Worm (Caenorhabditis elegans): ENCODE data around the gene fat-1.

The fat-1 gene

DNA sequence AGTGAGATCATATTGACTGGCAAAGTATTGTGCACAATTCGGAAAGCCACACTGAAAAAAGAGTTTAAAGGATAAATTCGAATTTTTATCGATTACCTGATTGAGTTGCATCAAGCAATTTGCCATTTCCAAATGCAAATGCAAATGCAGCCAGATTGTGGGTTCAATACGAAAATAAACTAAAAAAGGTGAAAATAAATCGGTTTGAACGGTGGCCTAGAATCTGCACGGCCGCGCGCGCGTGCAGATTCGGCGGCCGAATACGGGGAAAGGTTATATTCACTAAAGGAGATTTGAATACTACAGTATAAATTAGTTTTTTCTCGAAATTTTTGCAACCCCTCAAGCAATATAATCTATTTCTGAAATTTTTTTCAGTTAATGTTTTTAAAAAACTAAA lies 26.1 kb upstream of the fat-1 start, which contains the start of gene Y67H2A.10:
TSS of gene Y67H2A.10 (minus strand) at position 184 of the 400 bp plus-strand sequence.
- no peak for TF ChIP-seq gmeb-1 (tag; optimal IDR thresholded peaks at IDR 0.05)
- no peak for TF ChIP-seq sem-4 (tag; optimal IDR thresholded peaks at IDR 0.05)
- peak; percentile 18 for TF ChIP-seq unc-55 (GFP tag; optimal IDR thresholded peaks at IDR 0.05)
- no peak for TF ChIP-seq zag-1 (tag; optimal IDR thresholded peaks at IDR 0.05)
- peak; percentile 49 for TF ChIP-seq C34F6.9 (tag; optimal IDR thresholded peaks at IDR 0.05)
- TF ChIP-seq mab-5 (tag; optimal IDR thresholded peaks at IDR 0.05): no peak
- TF ChIP-seq nhr-129 (tag; optimal IDR thresholded peaks at IDR 0.05): peak; percentile 13
- TF ChIP-seq nhr-237 (tag; optimal IDR thresholded peaks at IDR 0.05): no peak

DNA sequence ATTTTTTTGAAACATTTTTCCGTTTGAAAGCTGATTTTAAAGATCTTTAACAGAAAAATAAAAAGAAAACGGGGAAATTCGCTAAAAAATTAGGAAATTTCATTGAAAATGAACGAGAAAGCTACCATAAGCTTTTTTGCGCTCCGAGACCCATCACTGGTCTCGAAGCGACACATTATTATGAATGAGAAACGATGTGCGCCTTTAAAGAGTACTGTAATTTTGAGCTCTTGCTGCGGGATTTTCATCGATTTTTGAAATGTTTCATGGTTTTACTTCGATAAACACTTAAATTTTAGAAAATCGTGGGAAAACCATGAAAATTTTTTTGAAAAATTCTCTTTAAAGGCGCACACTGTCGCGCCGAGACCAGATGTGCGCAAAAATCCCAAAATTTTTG lies 25.2 kb upstream of the fat-1 start:
- TF ChIP-seq R02D3.7 (tag; optimal IDR thresholded peaks at IDR 0.05) (no peak), crh-2 (tag; optimal IDR thresholded peaks at IDR 0.05) (no peak), aly-2 (tag; optimal IDR thresholded peaks at IDR 0.05) (no peak), nhr-6 (tag; optimal IDR thresholded peaks at IDR 0.05) (no peak), nhr-21 (tag; optimal IDR thresholded peaks at IDR 0.05) (no peak), nhr-77 (tag; optimal IDR thresholded peaks at IDR 0.05) (no peak), mab-5 (tag; optimal IDR thresholded peaks at IDR 0.05) (no peak), mbf-1 (tag; optimal IDR thresholded peaks at IDR 0.05) (no peak), unc-55 (GFP tag; optimal IDR thresholded peaks at IDR 0.05) (no peak), skn-1 (tag; optimal IDR thresholded peaks at IDR 0.05) (no peak), lin-13 (GFP tag; optimal IDR thresholded peaks at IDR 0.05) (no peak), nhr-237 (tag; optimal IDR thresholded peaks at IDR 0.05) (no peak), unc-62 (GFP tag; optimal IDR thresholded peaks at IDR 0.05) (no peak), alr-1 (tag; optimal IDR thresholded peaks at IDR 0.05) (no peak), zag-1 (tag; optimal IDR thresholded peaks at IDR 0.05) (no peak), nhr-11 (tag; optimal IDR thresholded peaks at IDR 0.05) (no peak), sem-4 (tag; optimal IDR thresholded peaks at IDR 0.05) (no peak), F13H6.1 (tag; optimal IDR thresholded peaks at IDR 0.05) (no peak), ZK546.5 (tag; optimal IDR thresholded peaks at IDR 0.05) (no peak), gmeb-1 (tag; optimal IDR thresholded peaks at IDR 0.05) (no peak)

DNA sequence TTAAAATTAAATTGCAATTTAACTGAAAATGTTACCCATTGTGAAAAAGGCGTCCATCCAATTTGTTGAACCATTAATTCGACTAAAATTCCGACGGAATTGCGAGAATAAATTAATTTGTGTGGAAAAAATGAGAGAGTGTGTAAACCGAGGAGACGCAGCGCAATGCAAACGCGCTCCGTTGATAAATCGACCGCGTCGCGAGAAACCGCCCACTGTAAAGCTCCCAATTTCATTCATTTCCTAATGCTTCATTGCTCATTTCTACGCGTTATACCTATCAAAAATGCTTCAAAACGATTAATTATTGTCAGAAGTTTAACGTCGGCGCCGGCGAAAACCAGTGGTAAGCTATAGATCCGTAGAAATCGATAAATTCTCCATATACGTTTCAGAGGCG lies 17.7 kb upstream of the fat-1 start, which contains the start of the genes Y67H2A.2 and micu-1:
TSS of gene Y67H2A.2 (minus strand) at position 74 of the 400 bp plus-strand sequence.
TSS of gene micu-1 (plus strand) at position 181 of the 400 bp plus-strand sequence.
- TF ChIP-seq unc-55 (GFP tag; optimal IDR thresholded peaks at IDR 0.05): peak; percentile 90
- TF ChIP-seq zag-1 (tag; optimal IDR thresholded peaks at IDR 0.05): no peak
- TF ChIP-seq nhr-23 (tag; optimal IDR thresholded peaks at IDR 0.05): no peak
- no peak for TF ChIP-seq sem-4 (tag; optimal IDR thresholded peaks at IDR 0.05)
- no peak for TF ChIP-seq elt-1 (tag; optimal IDR thresholded peaks at IDR 0.05)
- no peak for TF ChIP-seq dmd-4 (tag; optimal IDR thresholded peaks at IDR 0.05)
- no peak for TF ChIP-seq nhr-237 (tag; optimal IDR thresholded peaks at IDR 0.05)
- TF ChIP-seq alr-1 (tag; optimal IDR thresholded peaks at IDR 0.05): no peak
- TF ChIP-seq F13H6.1 (tag; optimal IDR thresholded peaks at IDR 0.05): peak; percentile 39
- no peak for TF ChIP-seq mdl-1 (tag; optimal IDR thresholded peaks at IDR 0.05)
- peak; percentile 67 for TF ChIP-seq gmeb-1 (tag; optimal IDR thresholded peaks at IDR 0.05)
- TF ChIP-seq C34F6.9 (tag; optimal IDR thresholded peaks at IDR 0.05): peak; percentile 81
- no peak for TF ChIP-seq ZK546.5 (tag; optimal IDR thresholded peaks at IDR 0.05)
- no peak for TF ChIP-seq R02D3.7 (tag; optimal IDR thresholded peaks at IDR 0.05)
- peak; percentile 86 for TF ChIP-seq nhr-129 (tag; optimal IDR thresholded peaks at IDR 0.05)
- no peak for TF ChIP-seq unc-39 (tag; optimal IDR thresholded peaks at IDR 0.05)
- TF ChIP-seq nhr-21 (tag; optimal IDR thresholded peaks at IDR 0.05): peak; percentile 42
- no peak for TF ChIP-seq nhr-11 (tag; optimal IDR thresholded peaks at IDR 0.05)
- peak; percentile 33 for TF ChIP-seq snpc-4 (tag; optimal IDR thresholded peaks at IDR 0.05)
- TF ChIP-seq nhr-77 (tag; optimal IDR thresholded peaks at IDR 0.05): no peak
- TF ChIP-seq mbf-1 (tag; optimal IDR thresholded peaks at IDR 0.05): no peak
- TF ChIP-seq nhr-6 (tag; optimal IDR thresholded peaks at IDR 0.05): no peak
- TF ChIP-seq lin-39 (tag; optimal IDR thresholded peaks at IDR 0.05): no peak
- TF ChIP-seq nhr-25 (tag; optimal IDR thresholded peaks at IDR 0.05): peak; percentile 60
- TF ChIP-seq ztf-11 (tag; optimal IDR thresholded peaks at IDR 0.05): no peak
- peak; percentile 17 for TF ChIP-seq egl-27 (tag; optimal IDR thresholded peaks at IDR 0.05)
- no peak for TF ChIP-seq ceh-16 (tag; optimal IDR thresholded peaks at IDR 0.05)
- no peak for TF ChIP-seq nhr-12 (tag; optimal IDR thresholded peaks at IDR 0.05)
- no peak for TF ChIP-seq elt-3 (tag; optimal IDR thresholded peaks at IDR 0.05)
- TF ChIP-seq sma-9 (GFP tag; optimal IDR thresholded peaks at IDR 0.05): peak; percentile 39
- TF ChIP-seq sma-9 (tag; optimal IDR thresholded peaks at IDR 0.05): no peak
- peak; percentile 27 for TF ChIP-seq mab-5 (tag; optimal IDR thresholded peaks at IDR 0.05)
- peak; percentile 82 to 87 for TF ChIP-seq lsy-2 (tag; optimal IDR thresholded peaks at IDR 0.05)
- TF ChIP-seq fos-1 (tag; optimal IDR thresholded peaks at IDR 0.05): peak; percentile 4
- no peak for TF ChIP-seq ztf-1 (GFP tag; conservative IDR thresholded peaks at IDR 0.05)
- no peak for TF ChIP-seq skn-1 (tag; optimal IDR thresholded peaks at IDR 0.05)
- peak; percentile 53 for TF ChIP-seq sma-3 (GFP tag; optimal IDR thresholded peaks at IDR 0.05)
- TF ChIP-seq aly-2 (tag; optimal IDR thresholded peaks at IDR 0.05): no peak
- TF ChIP-seq blmp-1 (tag; optimal IDR thresholded peaks at IDR 0.05; ENCODE audit: insufficient read depth): no peak
- peak; percentile 82 for TF ChIP-seq lin-11 (tag; optimal IDR thresholded peaks at IDR 0.05)
- no peak for TF ChIP-seq ceh-82 (tag; optimal IDR thresholded peaks at IDR 0.05)
- TF ChIP-seq ztf-4 (tag; optimal IDR thresholded peaks at IDR 0.05): peak; percentile 42
- no peak for TF ChIP-seq nhr-10 (tag; optimal IDR thresholded peaks at IDR 0.05)
- peak; percentile 57 for TF ChIP-seq lin-13 (GFP tag; optimal IDR thresholded peaks at IDR 0.05)
- TF ChIP-seq crh-2 (tag; optimal IDR thresholded peaks at IDR 0.05): peak; percentile 81
- no peak for TF ChIP-seq peb-1 (tag; optimal IDR thresholded peaks at IDR 0.05)

Measured in whole organism, L2 larva.